Fruit fly (Drosophila melanogaster): ENCODE measurements around the gene CG32024.
A peak's percentile ranks its signal among the peaks of the same experiment; 100 is the strongest.

The CG32024 gene

dm6 chr3L:8851950-8852349 is 44.5 kb downstream of the CG32024 start (continued):
- TF ChIP-seq CG9797 (GFP tag; optimal IDR thresholded peaks at IDR 0.05) (no peak), CG32767 (GFP tag; IDR thresholded peaks at IDR 0.05) (no peak), emc (GFP tag; optimal IDR thresholded peaks at IDR 0.05) (no peak), CG6175 (GFP tag; IDR thresholded peaks at IDR 0.05) (no peak), Dbx (GFP tag; IDR thresholded peaks at IDR 0.05) (no peak), CG2678 (tag; optimal IDR thresholded peaks at IDR 0.05) (no peak), NK7.1 (GFP tag; optimal IDR thresholded peaks at IDR 0.05) (no peak), CG17186 (GFP tag; optimal IDR thresholded peaks at IDR 0.05) (no peak), abd-A (tag; optimal IDR thresholded peaks at IDR 0.05) (peak; percentile 10), CG8924 (tag; optimal IDR thresholded peaks at IDR 0.05) (no peak), CG4707 (GFP tag; optimal IDR thresholded peaks at IDR 0.05) (no peak), hkb (optimal IDR thresholded peaks at IDR 0.05) (no peak), hkb (GFP tag; IDR thresholded peaks at IDR 0.05) (no peak), CHES-1-like (GFP tag; optimal IDR thresholded peaks at IDR 0.05) (no peak), CG14050 (GFP tag; IDR thresholded peaks at IDR 0.05) (no peak), CG10979 (tag; optimal IDR thresholded peaks at IDR 0.05) (no peak), CG18764 (GFP tag; optimal IDR thresholded peaks at IDR 0.05) (no peak), onecut (GFP tag; IDR thresholded peaks at IDR 0.05) (0 out of 2 replicates have a peak, but pooled peaks have one; percentile 4), ranshi (GFP tag; IDR thresholded peaks at IDR 0.05) (no peak)

dm6 chr3L:8852907-8853306 is 45.5 kb downstream of the CG32024 start:
- TF ChIP-seq Fer2 (tag; optimal IDR thresholded peaks at IDR 0.05): no peak
- TF ChIP-seq grau (tag; optimal IDR thresholded peaks at IDR 0.05): peak; percentile 45
- 0 out of 2 replicates have a peak, but pooled peaks have one; percentile 19 for TF ChIP-seq esg (GFP tag; conservative IDR thresholded peaks at IDR 0.05)
- TF ChIP-seq luna (GFP tag; optimal IDR thresholded peaks at IDR 0.05): no peak
- no peak for TF ChIP-seq ham (GFP tag; IDR thresholded peaks at IDR 0.05)
- no peak for TF ChIP-seq Bgb (GFP tag; IDR thresholded peaks at IDR 0.05; ENCODE audit: partially characterized antibody)
- TF ChIP-seq CG9437 (GFP tag; optimal IDR thresholded peaks at IDR 0.05): no peak
- TF ChIP-seq twi (tag; optimal IDR thresholded peaks at IDR 0.05): no peak
- TF ChIP-seq CG2116 (GFP tag; optimal IDR thresholded peaks at IDR 0.05): no peak
- no peak for TF ChIP-seq CG1832 (GFP tag; optimal IDR thresholded peaks at IDR 0.05)
- no peak for TF ChIP-seq CG4328 (GFP tag; optimal IDR thresholded peaks at IDR 0.05)
- no peak for TF ChIP-seq Scr (GFP tag; IDR thresholded peaks at IDR 0.05; ENCODE audit: partially characterized antibody)
- TF ChIP-seq CG14710 (tag; optimal IDR thresholded peaks at IDR 0.05): no peak
- TF ChIP-seq CG8290 (GFP tag; optimal IDR thresholded peaks at IDR 0.05): no peak
- TF ChIP-seq CG8290 (tag; optimal IDR thresholded peaks at IDR 0.05): peak in 1 of 2 experiments; percentile 74
- TF ChIP-seq Dbx (GFP tag; IDR thresholded peaks at IDR 0.05): peak; percentile 47; the same call in 1 of the 3 replicates
- no peak for TF ChIP-seq hkb (optimal IDR thresholded peaks at IDR 0.05)
- peak; percentile 66 for TF ChIP-seq hkb (GFP tag; IDR thresholded peaks at IDR 0.05)
- TF ChIP-seq CG4854 (GFP tag; optimal IDR thresholded peaks at IDR 0.05): no peak
- TF ChIP-seq lola (GFP tag; optimal IDR thresholded peaks at IDR 0.05): no peak
- TF ChIP-seq Nf-YA (GFP tag; IDR thresholded peaks at IDR 0.05): no peak
- TF ChIP-seq otp (GFP tag; IDR thresholded peaks at IDR 0.05): peak; percentile 60; the same call in 1 of the 3 replicates
- no peak for TF ChIP-seq dmrt99B (tag; optimal IDR thresholded peaks at IDR 0.05)
- no peak for TF ChIP-seq tna (GFP tag; IDR thresholded peaks at IDR 0.05; ENCODE audit: partially characterized antibody)
- TF ChIP-seq Ets65A (GFP tag): peak; percentile 96
- TF ChIP-seq oc (tag; optimal IDR thresholded peaks at IDR 0.05): no peak
- no peak for TF ChIP-seq nerfin-2 (GFP tag; IDR thresholded peaks at IDR 0.05; ENCODE audit: partially characterized antibody)
- TF ChIP-seq vfl (GFP tag; optimal IDR thresholded peaks at IDR 0.05): no peak
- TF ChIP-seq Atf6 (GFP tag; IDR thresholded peaks at IDR 0.05): peak; percentile 54
- TF ChIP-seq shn (GFP tag; optimal IDR thresholded peaks at IDR 0.05): no peak
- no peak for TF ChIP-seq NK7.1 (GFP tag; optimal IDR thresholded peaks at IDR 0.05)
- peak; percentile 31; the same call in 1 of the 2 replicates for TF ChIP-seq ttk (GFP tag; IDR thresholded peaks at IDR 0.05)
- TF ChIP-seq CG8089 (GFP tag; optimal IDR thresholded peaks at IDR 0.05): no peak
- TF ChIP-seq YL-1 (GFP tag; optimal IDR thresholded peaks at IDR 0.05): no peak
- TF ChIP-seq B-H2 (GFP tag; optimal IDR thresholded peaks at IDR 0.05): no peak
- TF ChIP-seq zf30C (GFP tag; optimal IDR thresholded peaks at IDR 0.05): no peak
- TF ChIP-seq CG14050 (GFP tag; IDR thresholded peaks at IDR 0.05): no peak

Data from whole organism, embryonic.